Worm (Caenorhabditis elegans) whole organism, L4 larva: ENCODE results near the gene sri-47.
A peak's percentile ranks its signal among the peaks of the same experiment; 100 is the strongest.
"Not testable (repeated sequence)": the region's sequence is repeated elsewhere in the genome, so short reads cannot be mapped to it uniquely, and the experiment has no call there.

Experiments
- R02D3.7 ChIP-seq: fragments of 150-350 bp; sonication (generic microtip); optimal IDR thresholded peaks from 3 replicates; lab custom pipeline; 2014; ENCODE audit warnings: missing biosample characterization, missing genetic modification characterization
- T26A8.4 ChIP-seq: fragments of 200-800 bp; sonication (Bioruptor generic); IDR thresholded peaks from 2 replicates; pipeline ENCODE4 v1.3.6; 2022; ENCODE audit warnings: missing genetic modification characterization, missing compliant biosample characterization
- Y105C5A.15 ChIP-seq: fragments of 200-800 bp; sonication (Bioruptor generic); IDR thresholded peaks from 2 replicates; pipeline ENCODE4 v1.3.6; 2022; ENCODE audit warnings: missing genetic modification characterization, missing compliant biosample characterization
- Y48G9A.11 ChIP-seq: fragments of 200-800 bp; sonication (Bioruptor generic); IDR thresholded peaks from 2 replicates; pipeline ENCODE4 v1.3.6; 2022; ENCODE audit warnings: missing genetic modification reagents, missing genetic modification characterization, missing compliant biosample characterization
- aha-1 ChIP-seq: fragments of 150-350 bp; peaks from one replicate; lab custom pipeline; 2014; ENCODE audit warnings: missing biosample characterization, missing genetic modification characterization
- aly-2 ChIP-seq: sonication (generic microtip); optimal IDR thresholded peaks from 2 replicates; lab custom pipeline; 2018; ENCODE audit warnings: missing biosample characterization, missing genetic modification characterization
- ceh-28 ChIP-seq: fragments of 150-350 bp; optimal IDR thresholded peaks from 2 replicates; lab custom pipeline; 2014; ENCODE audit warnings: missing biosample characterization, missing genetic modification reagents, missing genetic modification characterization
- ceh-32 ChIP-seq: sonication (generic microtip); optimal IDR thresholded peaks from 2 replicates; lab custom pipeline; 2016; ENCODE audit warnings: mild to moderate bottlenecking, missing genetic modification characterization, missing compliant biosample characterization; ENCODE audit not compliant: poor library complexity
- ceh-44 ChIP-seq: fragments of 200-800 bp; sonication (Bioruptor generic); IDR thresholded peaks from 2 replicates; pipeline ENCODE4 v1.3.6; 2022; ENCODE audit warnings: missing genetic modification reagents, missing genetic modification characterization, missing compliant biosample characterization
- ces-1 ChIP-seq: fragments of 150-350 bp; sonication (generic microtip); optimal IDR thresholded peaks from 4 replicates; lab custom pipeline; 2014; ENCODE audit warnings: missing biosample characterization, missing genetic modification reagents, missing genetic modification characterization
- daf-12 ChIP-seq: fragments of 150-350 bp; optimal IDR thresholded peaks from 2 replicates; lab custom pipeline; 2014; ENCODE audit warnings: missing biosample characterization, missing genetic modification reagents, missing genetic modification characterization
- dpl-1 ChIP-seq: fragments of 150-350 bp; optimal IDR thresholded peaks from 2 replicates; lab custom pipeline; 2014; ENCODE audit warnings: missing biosample characterization, missing genetic modification reagents, missing genetic modification characterization
- duxl-1 ChIP-seq: sonication (generic microtip); optimal IDR thresholded peaks from 2 replicates; lab custom pipeline; 2016; ENCODE audit warnings: mild to moderate bottlenecking, missing genetic modification characterization, moderate library complexity, missing compliant biosample characterization; ENCODE audit not compliant: poor library complexity
- egl-27 ChIP-seq: sonication (generic microtip); optimal IDR thresholded peaks from 3 replicates; lab custom pipeline; 2017; ENCODE audit warnings: missing biosample characterization, missing genetic modification reagents, missing genetic modification characterization
- egl-43 ChIP-seq: fragments of 200-800 bp; sonication (Bioruptor generic); IDR thresholded peaks from 2 replicates; pipeline ENCODE4 v1.3.6; 2022; ENCODE audit warnings: missing genetic modification reagents, missing genetic modification characterization, missing compliant biosample characterization
- fkh-10 ChIP-seq: fragments of 150-350 bp; optimal IDR thresholded peaks from 2 replicates; lab custom pipeline; 2014; ENCODE audit warnings: missing biosample characterization, missing genetic modification reagents, missing genetic modification characterization
- fos-1 ChIP-seq: fragments of 150-350 bp; optimal IDR thresholded peaks from 2 replicates; lab custom pipeline; 2014; ENCODE audit warnings: missing biosample characterization, missing genetic modification characterization
- hif-1 ChIP-seq, 2 experiments: sonication (generic microtip); optimal IDR thresholded peaks; 2 replicates each; lab custom pipeline; 2016 to 2017; ENCODE audit warnings: missing compliant biosample characterization in 2 of 2, missing genetic modification characterization in 2 of 2, missing genetic modification reagents in 2 of 2, missing genotype in 2 of 2, mild to moderate bottlenecking in 1 of 2
- hlh-11 ChIP-seq: fragments of 200-800 bp; sonication (Bioruptor generic); optimal IDR thresholded peaks from 2 replicates; lab custom pipeline; 2018; ENCODE audit warnings: mild to moderate bottlenecking, missing genetic modification characterization, missing compliant biosample characterization
- lim-7 ChIP-seq: fragments of 200-800 bp; sonication (Bioruptor generic); IDR thresholded peaks from 2 replicates; pipeline ENCODE4 v1.3.6; 2022; ENCODE audit warnings: missing genetic modification characterization, missing compliant biosample characterization
- lin-1 ChIP-seq: fragments of 200-800 bp; sonication (Bioruptor generic); IDR thresholded peaks from 2 replicates; pipeline ENCODE4 v1.3.6; 2022; ENCODE audit warnings: missing genetic modification reagents, missing genetic modification characterization, missing compliant biosample characterization
- lin-29 ChIP-seq: fragments of 200-800 bp; sonication (Bioruptor generic); IDR thresholded peaks from 2 replicates; pipeline ENCODE4 v1.3.6; 2022; ENCODE audit warnings: missing genetic modification reagents, missing genetic modification characterization, missing compliant biosample characterization
- lin-38 ChIP-seq: fragments of 200-800 bp; sonication (Bioruptor generic); IDR thresholded peaks from 2 replicates; pipeline ENCODE4 v1.3.6; 2022; ENCODE audit warnings: missing genetic modification reagents, missing genetic modification characterization, missing compliant biosample characterization
- lin-39 ChIP-seq: fragments of 150-350 bp; optimal IDR thresholded peaks from 2 replicates; lab custom pipeline; 2014; ENCODE audit warnings: missing biosample characterization, missing genetic modification reagents, missing genetic modification characterization
- madf-5 ChIP-seq, 2 experiments: fragments of 200-800 bp; sonication (Bioruptor generic); IDR thresholded peaks; 2 replicates each; pipeline ENCODE4 v1.3.6; 2022; ENCODE audit warnings: missing compliant biosample characterization in 2 of 2, missing genetic modification characterization in 2 of 2
- madf-9 ChIP-seq: fragments of 200-800 bp; sonication (Bioruptor generic); conservative IDR thresholded peaks from 2 replicates; pipeline ENCODE4 v1.3.6; 2022; ENCODE audit warnings: missing genetic modification reagents, missing genetic modification characterization, missing compliant biosample characterization
- mdt-29 ChIP-seq: fragments of 200-800 bp; sonication (Bioruptor generic); IDR thresholded peaks from 2 replicates; pipeline ENCODE4 v1.3.6; 2022; ENCODE audit warnings: missing genetic modification reagents, missing genetic modification characterization, missing compliant biosample characterization
- mep-1 ChIP-seq: fragments of 150-350 bp; sonication (generic microtip); optimal IDR thresholded peaks from 3 replicates; lab custom pipeline; 2014; ENCODE audit warnings: missing biosample characterization, missing genetic modification characterization
- mes-2 ChIP-seq: sonication (generic microtip); optimal IDR thresholded peaks from 2 replicates; lab custom pipeline; 2016; ENCODE audit warnings: missing genotype, mild to moderate bottlenecking, missing genetic modification characterization, missing compliant biosample characterization; ENCODE audit not compliant: poor library complexity, severe bottlenecking
- nhr-42 ChIP-seq: fragments of 200-800 bp; sonication (Bioruptor generic); IDR thresholded peaks from 2 replicates; pipeline ENCODE4 v1.3.6; 2022; ENCODE audit warnings: missing genetic modification characterization, missing compliant biosample characterization
- nhr-6 ChIP-seq: fragments of 150-350 bp; optimal IDR thresholded peaks from 2 replicates; lab custom pipeline; 2014; ENCODE audit warnings: missing biosample characterization, missing genetic modification characterization
- nhr-77 ChIP-seq: fragments of 150-350 bp; optimal IDR thresholded peaks from 2 replicates; lab custom pipeline; 2014; ENCODE audit warnings: missing biosample characterization, missing genetic modification characterization
- pqm-1 ChIP-seq: sonication (generic microtip); optimal IDR thresholded peaks from 2 replicates; lab custom pipeline; 2017; ENCODE audit warnings: missing biosample characterization, missing genetic modification characterization
- set-16 ChIP-seq: fragments of 200-800 bp; sonication (Bioruptor generic); IDR thresholded peaks from 2 replicates; pipeline ENCODE4 v1.3.6; 2022; ENCODE audit warnings: missing genetic modification reagents, missing genetic modification characterization, missing compliant biosample characterization
- snpc-1.2 ChIP-seq: fragments of 200-800 bp; sonication (Bioruptor generic); IDR thresholded peaks from 2 replicates; pipeline ENCODE4 v1.3.6; 2022; ENCODE audit warnings: missing genetic modification reagents, missing genetic modification characterization, missing compliant biosample characterization
- vab-7 ChIP-seq: fragments of 200-800 bp; sonication (Bioruptor generic); IDR thresholded peaks from 2 replicates; pipeline ENCODE4 v1.3.6; 2022; ENCODE audit warnings: missing genetic modification reagents, missing genetic modification characterization, missing compliant biosample characterization
- zag-1 ChIP-seq: fragments of 150-350 bp; optimal IDR thresholded peaks from 2 replicates; lab custom pipeline; 2014; ENCODE audit warnings: missing biosample characterization, missing genetic modification characterization
- zfp-2 ChIP-seq: sonication (generic microtip); optimal IDR thresholded peaks from 2 replicates; lab custom pipeline; 2016; ENCODE audit warnings: mild to moderate bottlenecking, missing genetic modification characterization, missing compliant biosample characterization
- zfp-3 ChIP-seq: fragments of 200-800 bp; sonication (Bioruptor generic); conservative IDR thresholded peaks from 2 replicates; pipeline ENCODE4 v1.3.6; 2022; ENCODE audit warnings: missing genetic modification reagents, missing genetic modification characterization, missing compliant biosample characterization
- zip-11 ChIP-seq: fragments of 200-800 bp; sonication (Bioruptor generic); IDR thresholded peaks from 2 replicates; pipeline ENCODE4 v1.3.6; 2022; ENCODE audit warnings: missing genetic modification characterization, missing compliant biosample characterization
- zip-2 ChIP-seq: fragments of 150-350 bp; optimal IDR thresholded peaks from 2 replicates; lab custom pipeline; 2014; ENCODE audit warnings: missing biosample characterization, missing genetic modification characterization
- ztf-11 ChIP-seq: fragments of 150-350 bp; optimal IDR thresholded peaks from 2 replicates; lab custom pipeline; 2014; ENCODE audit warnings: missing biosample characterization, missing genetic modification characterization
- ztf-7 ChIP-seq: fragments of 150-350 bp; optimal IDR thresholded peaks from 2 replicates; lab custom pipeline; 2014; ENCODE audit warnings: missing biosample characterization, missing genetic modification characterization

sri-47 gene

DNA sequence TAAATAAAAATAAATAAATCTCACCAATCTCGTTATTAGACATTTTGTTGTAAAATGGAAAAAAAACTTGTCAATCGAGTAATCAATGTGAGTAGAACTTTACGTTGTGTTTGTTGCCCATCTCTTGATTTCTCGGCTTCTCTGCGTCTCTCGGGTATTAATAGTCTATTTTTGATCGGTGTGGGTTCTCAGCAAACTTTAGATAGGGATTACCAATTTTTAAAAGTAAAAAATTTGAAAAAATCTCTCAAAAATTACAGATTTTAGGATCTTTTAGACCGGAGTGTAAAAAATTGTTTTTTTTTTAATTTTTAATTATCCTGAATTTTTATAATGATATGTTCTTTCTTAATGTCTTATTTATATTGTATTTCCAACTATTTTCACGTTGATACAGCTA lies 19.3 kb upstream of the sri-47 start, which contains the start of gene F22E5.21:
Gene F22E5.21, minus strand, starts transcription at position 101 of the 400 bp plus-strand sequence.
- no peak for TF ChIP-seq mes-2 (tag; lab: Kevin White, UChicago)
- TF ChIP-seq R02D3.7 (tag; lab: Kevin White, UChicago): no peak
- no peak for TF ChIP-seq zip-11
- no peak for TF ChIP-seq ztf-7 (tag; lab: Kevin White, UChicago)
- no peak for TF ChIP-seq nhr-42
- TF ChIP-seq vab-7 (GFP tag; lab: Robert Waterston, UW): no peak
- TF ChIP-seq lin-1: no peak
- no peak for TF ChIP-seq lim-7 (GFP tag; lab: Robert Waterston, UW)
- TF ChIP-seq mdt-29 (GFP tag; lab: Robert Waterston, UW): no peak
- TF ChIP-seq T26A8.4: no peak
- no peak for TF ChIP-seq hlh-11
- TF ChIP-seq ztf-11 (tag; lab: Kevin White, UChicago): no peak

- TF ChIP-seq lin-38 (peak; percentile 89), zip-11 (no peak), ceh-28 (no peak), pqm-1 (no peak), madf-9 (GFP tag; lab: Robert Waterston, UW) (no peak), aly-2 (tag; lab: Kevin White, UChicago) (no peak), set-16 (GFP tag; lab: Robert Waterston, UW) (no peak), dpl-1 (GFP tag; lab: Kevin White, UChicago) (peak; percentile 86), ceh-44 (GFP tag; lab: Robert Waterston, UW) (no peak), daf-12 (tag; lab: Kevin White, UChicago) (no peak), snpc-1.2 (no peak), egl-43 (GFP tag; lab: Robert Waterston, UW) (no peak), T26A8.4 (no peak), zag-1 (tag; lab: Kevin White, UChicago) (no peak), nhr-77 (tag; lab: Kevin White, UChicago) (no peak)
Measured at ce11 chrII:2638062-2638461, 18.6 kb upstream of the sri-47 start, which contains the start of gene F22E5.9. Gene F22E5.9 (plus strand): TSS chrII:2638388.

DNA sequence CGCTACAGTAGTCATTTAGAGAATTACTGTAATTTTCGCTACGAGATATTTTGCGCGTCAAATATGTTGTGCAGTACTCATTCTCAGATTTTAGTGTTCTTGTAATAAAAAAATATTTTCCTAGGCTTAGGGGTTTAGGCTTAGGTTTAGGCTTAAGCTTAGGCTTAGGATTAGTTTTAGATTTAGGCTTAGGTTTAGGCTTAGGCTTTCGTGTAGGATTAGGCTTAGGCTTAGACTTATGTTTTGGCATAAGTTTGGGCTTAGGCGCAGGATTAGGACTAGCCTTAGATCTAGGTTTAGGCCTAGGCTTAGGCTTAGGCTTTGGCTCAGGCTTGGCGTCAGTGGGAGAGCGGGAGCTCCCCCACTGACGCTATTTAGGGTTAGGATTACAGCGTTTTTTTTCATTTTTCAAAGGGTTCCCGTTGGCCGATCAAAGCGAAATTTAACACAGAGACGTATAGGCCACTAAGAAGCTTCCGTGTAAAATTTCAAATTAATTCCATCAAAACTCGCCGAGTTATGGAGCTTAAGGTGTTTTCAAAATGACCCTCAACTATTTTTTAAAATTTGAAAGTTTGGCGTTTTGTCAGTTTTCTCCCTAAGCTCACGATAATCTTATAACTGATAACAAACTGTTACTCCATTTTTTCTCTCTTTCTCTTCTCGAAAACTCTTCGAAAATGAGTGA lies 17.2 kb upstream of the sri-47 start, which contains the start of gene F22E5.8:
Gene F22E5.8, plus strand, starts transcription at position 638 of the 688 bp plus-strand sequence.
- not testable (repeated sequence) for TF ChIP-seq madf-5 (GFP tag; IDR thresholded peaks at IDR 0.05; lab: Robert Waterston, UW); T26A8.4; lin-29 (GFP tag; lab: Robert Waterston, UW)

ce11 chrII:2640982-2641381 lies 15.7 kb upstream of the sri-47 start, which contains the start of gene F22E5.23:
Gene F22E5.23 (plus strand): TSS chrII:2641282.
- TF ChIP-seq mdt-29 (GFP tag; lab: Robert Waterston, UW) (no peak), fos-1 (no peak), zfp-3 (GFP tag; lab: Robert Waterston, UW) (no peak), ceh-32 (tag; lab: Kevin White, UChicago) (no peak), fkh-10 (GFP tag; lab: Kevin White, UChicago) (no peak), Y105C5A.15 (GFP tag; lab: Robert Waterston, UW) (no peak), hif-1 (tag; optimal IDR thresholded peaks at IDR 0.05; lab: Kevin White, UChicago) (no peak), nhr-6 (tag; lab: Kevin White, UChicago) (no peak), lin-39 (tag; lab: Kevin White, UChicago) (no peak), zip-2 (tag; lab: Kevin White, UChicago) (no peak), Y48G9A.11 (GFP tag; lab: Robert Waterston, UW) (no peak), aha-1 (no peak), duxl-1 (tag; lab: Kevin White, UChicago) (no peak), ceh-44 (GFP tag; lab: Robert Waterston, UW) (no peak), mep-1 (tag; lab: Kevin White, UChicago) (no peak), zfp-2 (tag; lab: Kevin White, UChicago) (no peak), ces-1 (GFP tag; lab: Kevin White, UChicago) (no peak), egl-27 (tag; lab: Kevin White, UChicago) (no peak)
- TF ChIP-seq, all 104 proteins: peak for 0
